Fruit fly (Drosophila melanogaster): ENCODE data around the gene HDAC11.

HDAC11 gene

dm6 chr3R:24812987-24813636 lies 42.9 kb downstream of the HDAC11 start:
- TF ChIP-seq Max (GFP tag; optimal IDR thresholded peaks at IDR 0.05) (no peak), hb (GFP tag; IDR thresholded peaks at IDR 0.05; ENCODE audit: partially characterized antibody) (no peak), CkIIα-i1 (GFP tag; IDR thresholded peaks at IDR 0.05) (no peak), sens-2 (GFP tag; IDR thresholded peaks at IDR 0.05) (0 out of 2 replicates have a peak, but pooled peaks have one; percentile 29), NfI (GFP tag; optimal IDR thresholded peaks at IDR 0.05) (no peak), Sry-δ (GFP tag; optimal IDR thresholded peaks at IDR 0.05) (no peak), phol (tag; optimal IDR thresholded peaks at IDR 0.05) (no peak), crc (GFP tag; optimal IDR thresholded peaks at IDR 0.05) (no peak), CG9437 (GFP tag; optimal IDR thresholded peaks at IDR 0.05) (no peak), CG30431 (GFP tag; optimal IDR thresholded peaks at IDR 0.05) (no peak), toy (GFP tag; IDR thresholded peaks at IDR 0.05) (no peak), CG8290 (GFP tag; optimal IDR thresholded peaks at IDR 0.05) (no peak), CG8290 (tag; optimal IDR thresholded peaks at IDR 0.05) (peak in 1 of 2 experiments; percentile 20), CG14965 (GFP tag; optimal IDR thresholded peaks at IDR 0.05; ENCODE audit: borderline replicate concordance) (no peak), Ada2b (GFP tag; IDR thresholded peaks at IDR 0.05) (no peak), NC2α (GFP tag; optimal IDR thresholded peaks at IDR 0.05) (no peak), CG13287 (GFP tag; IDR thresholded peaks at IDR 0.05; ENCODE audit: partially characterized antibody) (no peak), CG10321 (GFP tag; IDR thresholded peaks at IDR 0.05) (no peak), Asciz (GFP tag; optimal IDR thresholded peaks at IDR 0.05) (no peak), CG7556 (GFP tag; optimal IDR thresholded peaks at IDR 0.05) (no peak), CG16813 (GFP tag; IDR thresholded peaks at IDR 0.05; ENCODE audit: partially characterized antibody) (no peak), NFAT (GFP tag; IDR thresholded peaks at IDR 0.05) (no peak), CG7928 (GFP tag; optimal IDR thresholded peaks at IDR 0.05) (no peak), CG18262 (tag; optimal IDR thresholded peaks at IDR 0.05) (no peak), CG10543 (GFP tag; optimal IDR thresholded peaks at IDR 0.05) (no peak), cg (GFP tag; optimal IDR thresholded peaks at IDR 0.05) (peak; percentile 4), vfl (GFP tag; optimal IDR thresholded peaks at IDR 0.05) (no peak), Ravus (GFP tag; IDR thresholded peaks at IDR 0.05) (no peak), tap (tag; optimal IDR thresholded peaks at IDR 0.05) (no peak), CG17186 (GFP tag; optimal IDR thresholded peaks at IDR 0.05) (no peak), HmgD (GFP tag; optimal IDR thresholded peaks at IDR 0.05) (no peak), CG7786 (GFP tag; optimal IDR thresholded peaks at IDR 0.05) (no peak), ems (GFP tag; optimal IDR thresholded peaks at IDR 0.05) (no peak), Atf6 (GFP tag; IDR thresholded peaks at IDR 0.05) (no peak), Nf-YB (GFP tag; optimal IDR thresholded peaks at IDR 0.05) (no peak), ken (GFP tag; IDR thresholded peaks at IDR 0.05) (no peak), ac (GFP tag; optimal IDR thresholded peaks at IDR 0.05) (no peak), pros (GFP tag; optimal IDR thresholded peaks at IDR 0.05) (peak; percentile 34), Hr51 (GFP tag; optimal IDR thresholded peaks at IDR 0.05) (no peak), trh (GFP tag; optimal IDR thresholded peaks at IDR 0.05) (no peak), CG12769 (tag; optimal IDR thresholded peaks at IDR 0.05) (peak; percentile 4), amos (GFP tag; IDR thresholded peaks at IDR 0.05; ENCODE audit: partially characterized antibody) (no peak), odd (GFP tag; optimal IDR thresholded peaks at IDR 0.05) (no peak), luna (GFP tag; optimal IDR thresholded peaks at IDR 0.05) (no peak), CG12104 (GFP tag; optimal IDR thresholded peaks at IDR 0.05) (no peak), bowl (GFP tag; IDR thresholded peaks at IDR 0.05) (no peak), mam (GFP tag; optimal IDR thresholded peaks at IDR 0.05) (no peak), chm (GFP tag; IDR thresholded peaks at IDR 0.05) (0 out of 2 replicates have a peak, but pooled peaks have one; percentile 20), lbe (GFP tag; optimal IDR thresholded peaks at IDR 0.05) (no peak), CG15479 (GFP tag; optimal IDR thresholded peaks at IDR 0.05) (peak; percentile 58), sisA (GFP tag; IDR thresholded peaks at IDR 0.05) (no peak)
